Worm (Caenorhabditis elegans) whole organism, L2 larva: ENCODE results near the gene srw-42.
"Not testable (repeated sequence)": the region's sequence is repeated elsewhere in the genome, so short reads cannot be mapped to it uniquely, and the experiment has no call there.

ENCODE experiments used
- mdl-1 ChIP-seq, 2 experiments: fragments of 150-350 bp in 1 of 2; sonication (generic microtip) in 1 of 2; optimal IDR thresholded peaks; 2 replicates each; lab custom pipeline; 2017; ENCODE audit warnings: missing biosample characterization in 2 of 2, missing genetic modification characterization in 2 of 2
- snpc-4 ChIP-seq: fragments of 150-350 bp; optimal IDR thresholded peaks from 2 replicates; lab custom pipeline; 2014; ENCODE audit warnings: missing biosample characterization, missing genetic modification characterization

- not testable (repeated sequence) for TF ChIP-seq mdl-1 (tag; optimal IDR thresholded peaks at IDR 0.05; lab: Kevin White, UChicago); snpc-4 (tag; lab: Kevin White, UChicago)
These were observed 32.8 kb downstream of the srw-42 start, which contains the start of gene Y70C5B.2 for ce11 chrV:16660816-16661215.
